Fruit fly (Drosophila melanogaster): Measurements from ENCODE around the gene CG5984.

The CG5984 gene

DNA sequence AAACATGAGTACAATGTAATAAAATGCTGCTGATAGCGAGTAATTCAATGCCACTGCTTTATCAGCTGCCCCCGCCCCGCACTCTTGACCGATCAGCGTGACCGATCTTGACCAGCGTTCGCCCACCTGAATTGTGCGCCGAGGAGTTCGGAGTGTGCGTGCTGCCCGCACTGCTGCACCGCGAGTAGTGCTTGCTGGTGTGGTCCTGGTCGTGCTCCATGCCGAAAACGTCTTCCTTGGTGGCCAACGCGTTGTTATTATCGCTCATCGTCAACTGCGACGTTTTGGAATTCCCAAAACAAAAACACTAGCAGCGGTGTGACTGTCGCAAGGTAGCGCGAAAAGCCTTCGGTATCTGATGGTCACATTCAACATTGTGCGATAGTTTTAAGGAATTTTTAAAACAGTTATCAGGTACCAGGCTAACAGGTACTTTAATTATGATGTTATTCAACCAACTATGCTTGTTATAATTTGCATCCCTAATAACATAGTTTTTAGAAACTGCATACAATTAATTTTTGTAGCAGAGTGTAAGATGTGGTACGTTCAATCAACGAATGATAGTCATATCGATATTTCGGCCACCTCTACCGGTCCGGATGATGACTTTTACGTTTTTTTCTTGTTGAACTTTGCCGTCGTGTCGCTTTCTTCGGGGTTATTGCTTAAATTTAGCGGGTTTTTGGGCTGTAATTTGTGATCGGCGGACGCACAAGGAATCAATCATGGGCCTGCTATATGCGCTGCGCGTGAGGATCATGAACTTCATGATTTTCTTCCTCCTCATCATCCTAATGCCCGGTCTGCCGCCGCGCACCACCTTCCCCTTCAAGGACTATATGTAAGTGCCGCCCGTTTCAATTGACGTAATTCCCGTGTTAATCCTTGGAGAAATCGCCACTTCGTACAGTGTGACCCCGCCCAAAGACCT lies 40.7 kb upstream of the CG5984 start, which contains the start of the genes bigmax and Hmu (continued):
- TF ChIP-seq CG9609 (GFP tag; optimal IDR thresholded peaks at IDR 0.05) (peak; percentile 85), CG12219 (GFP tag; optimal IDR thresholded peaks at IDR 0.05) (peak; percentile 51), HLH3B (GFP tag; IDR thresholded peaks at IDR 0.05) (peak; percentile 80), D (optimal IDR thresholded peaks at IDR 0.05) (no peak), D (GFP tag; optimal IDR thresholded peaks at IDR 0.05) (peak; percentile 53), crp (GFP tag; optimal IDR thresholded peaks at IDR 0.05) (peak in 1 of 2 experiments; percentile 60), salm (tag; optimal IDR thresholded peaks at IDR 0.05) (peak; percentile 51), Scr (GFP tag; IDR thresholded peaks at IDR 0.05; ENCODE audit: partially characterized antibody) (peak; percentile 96), gsb (GFP tag; IDR thresholded peaks at IDR 0.05) (0 out of 2 replicates have a peak, but pooled peaks have one; percentile 48), tap (tag; optimal IDR thresholded peaks at IDR 0.05) (peak; percentile 55), CG13775 (GFP tag; optimal IDR thresholded peaks at IDR 0.05) (peak; percentile 86), CG11560 (tag; IDR thresholded peaks at IDR 0.05) (peak; percentile 67; the same call in 2 of the 3 replicates), NFAT (GFP tag; IDR thresholded peaks at IDR 0.05) (peak; percentile 88), Dek (tag; optimal IDR thresholded peaks at IDR 0.05) (peak; percentile 78), Doc2 (GFP tag; IDR thresholded peaks at IDR 0.05) (peak; percentile 55; the same call in 1 of the 2 replicates), NC2α (GFP tag; optimal IDR thresholded peaks at IDR 0.05) (peak; percentile 41), Oaz (GFP tag; IDR thresholded peaks at IDR 0.05) (peak; percentile 72), pho (GFP tag; optimal IDR thresholded peaks at IDR 0.05) (peak; percentile 93), MTF-1 (GFP tag; optimal IDR thresholded peaks at IDR 0.05; ENCODE audit: borderline replicate concordance) (peak; percentile 20), sim (GFP tag; IDR thresholded peaks at IDR 0.05) (no peak), CG10321 (GFP tag; IDR thresholded peaks at IDR 0.05) (no peak), Mrtf (GFP tag; IDR thresholded peaks at IDR 0.05) (peak; percentile 73), fru (optimal IDR thresholded peaks at IDR 0.05) (no peak), lab (GFP tag; optimal IDR thresholded peaks at IDR 0.05) (peak; percentile 89), gcm (GFP tag; optimal IDR thresholded peaks at IDR 0.05) (peak; percentile 62), Awh (GFP tag; IDR thresholded peaks at IDR 0.05) (peak; percentile 48; the same call in 1 of the 2 replicates), hb (GFP tag; IDR thresholded peaks at IDR 0.05; ENCODE audit: partially characterized antibody) (peak; percentile 85), Nf-YB (GFP tag; optimal IDR thresholded peaks at IDR 0.05) (peak; percentile 55), CG6854 (GFP tag; optimal IDR thresholded peaks at IDR 0.05) (peak; percentile 59), CG8765 (GFP tag; IDR thresholded peaks at IDR 0.05) (peak; percentile 65), fd3F (GFP tag; optimal IDR thresholded peaks at IDR 0.05) (peak; percentile 70), peb (GFP tag; IDR thresholded peaks at IDR 0.05) (peak; percentile 24; the same call in 1 of the 2 replicates), CG6175 (GFP tag; IDR thresholded peaks at IDR 0.05) (peak; percentile 64; the same call in 1 of the 3 replicates), CG4730 (GFP tag; IDR thresholded peaks at IDR 0.05) (peak; percentile 72), CG30020 (tag; optimal IDR thresholded peaks at IDR 0.05) (peak; percentile 70), CG7928 (GFP tag; optimal IDR thresholded peaks at IDR 0.05) (peak; percentile 70), CG4424 (GFP tag; optimal IDR thresholded peaks at IDR 0.05) (peak; percentile 81), vnd (GFP tag; IDR thresholded peaks at IDR 0.05; ENCODE audit: partially characterized antibody) (peak; percentile 88), CG2129 (GFP tag; IDR thresholded peaks at IDR 0.05; ENCODE audit: partially characterized antibody) (peak; percentile 87), jigr1 (GFP tag; IDR thresholded peaks at IDR 0.05) (peak; percentile 74; the same call in 2 of the 3 replicates), Rfx (GFP tag; IDR thresholded peaks at IDR 0.05) (peak; percentile 90), CG7556 (GFP tag; optimal IDR thresholded peaks at IDR 0.05) (peak; percentile 67), CG14441 (GFP tag; IDR thresholded peaks at IDR 0.05) (peak; percentile 91), sqz (GFP tag; optimal IDR thresholded peaks at IDR 0.05) (peak; percentile 83), CG31224 (GFP tag; IDR thresholded peaks at IDR 0.05) (peak; percentile 68), CG32772 (GFP tag; IDR thresholded peaks at IDR 0.05) (peak; percentile 80), CG43689 (GFP tag; IDR thresholded peaks at IDR 0.05) (peak; percentile 42; the same call in 1 of the 2 replicates), ewg (GFP tag; optimal IDR thresholded peaks at IDR 0.05) (peak; percentile 73)
